Worm (Caenorhabditis elegans) whole organism, L4/young adult: Measurements from ENCODE around the gene F52H3.11.

ENCODE experiments used
- W03F9.2 ChIP-seq: fragments of 150-350 bp; optimal IDR thresholded peaks from 2 replicates; lab custom pipeline; 2014; ENCODE audit warnings: missing biosample characterization, missing genetic modification characterization
- him-1 ChIP-seq: sonication (generic microtip); optimal IDR thresholded peaks from 2 replicates; lab custom pipeline; 2016; ENCODE audit warnings: missing genotype, missing genetic modification reagents, missing genetic modification characterization, missing compliant biosample characterization

DNA sequence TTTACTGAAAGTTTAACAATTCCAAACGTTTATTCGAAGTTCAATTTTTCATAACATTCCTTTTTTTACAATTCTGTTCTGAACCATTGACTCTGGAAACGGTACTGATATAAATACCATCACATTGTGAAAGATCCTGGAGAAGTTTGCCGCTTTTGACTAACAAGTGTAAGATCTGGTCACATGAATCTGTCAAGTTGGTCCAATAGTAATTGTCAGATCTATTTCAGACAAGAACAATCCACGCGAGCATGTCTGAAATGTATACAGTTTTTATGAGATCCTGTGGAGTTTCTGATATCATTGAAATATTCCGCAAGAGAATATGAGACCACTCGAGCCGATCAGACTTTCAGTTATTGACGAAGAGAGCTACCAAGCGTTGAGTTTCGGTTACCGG lies 48.2 kb upstream of the F52H3.11 start:
- TF ChIP-seq him-1 (tag; lab: Kevin White, UChicago) (no peak), W03F9.2 (tag; lab: Kevin White, UChicago) (no peak)
